Worm (Caenorhabditis elegans) whole organism, L2 larva: ENCODE data around the gene snx-17.

ENCODE experiments used
- C34F6.9 ChIP-seq: fragments of 150-350 bp; optimal IDR thresholded peaks from 2 replicates; lab custom pipeline; 2014; ENCODE audit warnings: missing biosample characterization, missing genetic modification characterization
- F13H6.1 ChIP-seq: sonication (generic microtip); optimal IDR thresholded peaks from 2 replicates; lab custom pipeline; 2016; ENCODE audit warnings: missing genetic modification characterization, missing compliant biosample characterization
- R02D3.7 ChIP-seq: fragments of 150-350 bp; optimal IDR thresholded peaks from 2 replicates; lab custom pipeline; 2014; ENCODE audit warnings: missing biosample characterization, missing genetic modification characterization
- Y55F3AM.14 ChIP-seq: fragments of 200-800 bp; sonication (Bioruptor generic); optimal IDR thresholded peaks from 2 replicates; lab custom pipeline; 2018; ENCODE audit warnings: mild to moderate bottlenecking, missing genetic modification characterization, missing compliant biosample characterization
- alr-1 ChIP-seq: fragments of 150-350 bp; optimal IDR thresholded peaks from 2 replicates; lab custom pipeline; 2014; ENCODE audit warnings: missing biosample characterization, missing genetic modification characterization
- aly-2 ChIP-seq: fragments of 150-350 bp; optimal IDR thresholded peaks from 2 replicates; lab custom pipeline; 2014; ENCODE audit warnings: missing biosample characterization, missing genetic modification characterization
- ama-1 ChIP-seq: fragments of 150-350 bp; optimal IDR thresholded peaks from 2 replicates; lab custom pipeline; 2018; ENCODE audit warnings: inconsistent platforms
- blmp-1 ChIP-seq: sonication (generic microtip); optimal IDR thresholded peaks from 2 replicates; lab custom pipeline; 2017; ENCODE audit warnings: missing genetic modification characterization, mild to moderate bottlenecking, missing compliant biosample characterization, antibody characterized with exemption, moderate library complexity; ENCODE audit not compliant: insufficient read depth
- ceh-82 ChIP-seq: fragments of 150-350 bp; optimal IDR thresholded peaks from 2 replicates; lab custom pipeline; 2014; ENCODE audit warnings: missing biosample characterization, missing genetic modification characterization
- crh-2 ChIP-seq: sonication (generic microtip); optimal IDR thresholded peaks from 2 replicates; lab custom pipeline; 2017; ENCODE audit warnings: missing biosample characterization, missing genetic modification characterization
- dmd-4 ChIP-seq: sonication (generic microtip); optimal IDR thresholded peaks from 2 replicates; lab custom pipeline; 2017; ENCODE audit warnings: missing biosample characterization, missing genetic modification characterization
- egl-27 ChIP-seq: sonication (generic microtip); optimal IDR thresholded peaks from 3 replicates; lab custom pipeline; 2017; ENCODE audit warnings: missing biosample characterization, missing genetic modification reagents, missing genetic modification characterization
- fos-1 ChIP-seq: fragments of 150-350 bp; optimal IDR thresholded peaks from 2 replicates; lab custom pipeline; 2014; ENCODE audit warnings: missing biosample characterization, missing genetic modification characterization
- gmeb-1 ChIP-seq: fragments of 150-350 bp; optimal IDR thresholded peaks from 2 replicates; lab custom pipeline; 2014; ENCODE audit warnings: missing biosample characterization, missing genetic modification characterization
- lin-11 ChIP-seq: fragments of 150-350 bp; sonication (generic microtip); optimal IDR thresholded peaks from 2 replicates; lab custom pipeline; 2014; ENCODE audit warnings: missing biosample characterization, missing genetic modification characterization, inconsistent platforms, mixed read lengths
- lin-13 ChIP-seq: fragments of 150-350 bp; optimal IDR thresholded peaks from 2 replicates; lab custom pipeline; 2014; ENCODE audit warnings: missing biosample characterization, missing genetic modification reagents, missing genetic modification characterization
- lin-39 ChIP-seq: fragments of 150-350 bp; optimal IDR thresholded peaks from 2 replicates; lab custom pipeline; 2014; ENCODE audit warnings: missing biosample characterization, missing genetic modification reagents, missing genetic modification characterization
- lsy-2 ChIP-seq, 2 experiments: fragments of 150-350 bp in 1 of 2; sonication (generic microtip) in 1 of 2; optimal IDR thresholded peaks; 2 replicates each; lab custom pipeline; 2014 to 2017; ENCODE audit warnings: missing biosample characterization in 2 of 2, missing genetic modification characterization in 2 of 2
- mab-5 ChIP-seq: fragments of 150-350 bp; optimal IDR thresholded peaks from 2 replicates; lab custom pipeline; 2014; ENCODE audit warnings: missing biosample characterization, missing genetic modification characterization
- mbf-1 ChIP-seq: sonication (generic microtip); optimal IDR thresholded peaks from 2 replicates; lab custom pipeline; 2017; ENCODE audit warnings: missing biosample characterization, missing genetic modification characterization
- mdl-1 ChIP-seq, 2 experiments: fragments of 150-350 bp in 1 of 2; sonication (generic microtip) in 1 of 2; optimal IDR thresholded peaks; 2 replicates each; lab custom pipeline; 2017; ENCODE audit warnings: missing biosample characterization in 2 of 2, missing genetic modification characterization in 2 of 2
- nhr-10 ChIP-seq: sonication (generic microtip); optimal IDR thresholded peaks from 2 replicates; lab custom pipeline; 2017; ENCODE audit warnings: missing biosample characterization, missing genetic modification characterization
- nhr-12 ChIP-seq: fragments of 150-350 bp; optimal IDR thresholded peaks from 2 replicates; lab custom pipeline; 2014; ENCODE audit warnings: missing biosample characterization, missing genetic modification characterization
- nhr-129 ChIP-seq: fragments of 150-350 bp; optimal IDR thresholded peaks from 2 replicates; lab custom pipeline; 2014; ENCODE audit warnings: missing biosample characterization, missing genetic modification characterization
- nhr-21 ChIP-seq: fragments of 150-350 bp; optimal IDR thresholded peaks from 2 replicates; lab custom pipeline; 2014; ENCODE audit warnings: missing biosample characterization, missing genetic modification characterization
- nhr-23 ChIP-seq: fragments of 150-350 bp; optimal IDR thresholded peaks from 2 replicates; lab custom pipeline; 2014; ENCODE audit warnings: missing biosample characterization, missing genetic modification reagents, missing genetic modification characterization
- nhr-237 ChIP-seq: fragments of 150-350 bp; optimal IDR thresholded peaks from 2 replicates; lab custom pipeline; 2014; ENCODE audit warnings: missing biosample characterization, missing genetic modification characterization
- nhr-25 ChIP-seq: fragments of 150-350 bp; sonication (generic microtip); optimal IDR thresholded peaks from 3 replicates; lab custom pipeline; 2014; ENCODE audit warnings: missing biosample characterization, missing genetic modification characterization
- nhr-6 ChIP-seq: fragments of 150-350 bp; optimal IDR thresholded peaks from 2 replicates; lab custom pipeline; 2014; ENCODE audit warnings: missing biosample characterization, missing genetic modification characterization
- nhr-77 ChIP-seq: fragments of 150-350 bp; optimal IDR thresholded peaks from 2 replicates; lab custom pipeline; 2014; ENCODE audit warnings: missing biosample characterization, missing genetic modification characterization
- peb-1 ChIP-seq: fragments of 150-350 bp; optimal IDR thresholded peaks from 2 replicates; lab custom pipeline; 2014; ENCODE audit warnings: missing biosample characterization, missing genetic modification characterization
- sem-4 ChIP-seq: fragments of 150-350 bp; optimal IDR thresholded peaks from 2 replicates; lab custom pipeline; 2014; ENCODE audit warnings: missing biosample characterization, missing genetic modification reagents, missing genetic modification characterization
- skn-1 ChIP-seq: sonication (generic microtip); optimal IDR thresholded peaks from 2 replicates; lab custom pipeline; 2017; ENCODE audit warnings: missing biosample characterization, missing genetic modification characterization
- sma-3 ChIP-seq: sonication (generic microtip); optimal IDR thresholded peaks from 2 replicates; lab custom pipeline; 2016; ENCODE audit warnings: missing genetic modification reagents, missing genetic modification characterization, missing compliant biosample characterization
- sma-9 ChIP-seq, 2 experiments: fragments of 150-350 bp in 1 of 2; sonication (generic microtip) in 1 of 2; optimal IDR thresholded peaks; 2 replicates each; lab custom pipeline; 2014 to 2016; ENCODE audit warnings: missing genetic modification characterization in 2 of 2, mild to moderate bottlenecking in 1 of 2, missing biosample characterization in 1 of 2, missing compliant biosample characterization in 1 of 2, missing genetic modification reagents in 1 of 2, moderate library complexity in 1 of 2
- snpc-4 ChIP-seq: fragments of 150-350 bp; optimal IDR thresholded peaks from 2 replicates; lab custom pipeline; 2014; ENCODE audit warnings: missing biosample characterization, missing genetic modification characterization
- unc-39 ChIP-seq: fragments of 150-350 bp; optimal IDR thresholded peaks from 2 replicates; lab custom pipeline; 2014; ENCODE audit warnings: missing biosample characterization, missing genetic modification characterization
- unc-55 ChIP-seq: fragments of 150-350 bp; sonication (generic microtip); optimal IDR thresholded peaks from 3 replicates; lab custom pipeline; 2014; ENCODE audit warnings: missing biosample characterization, missing genetic modification reagents, missing genetic modification characterization
- unc-62 ChIP-seq: fragments of 150-350 bp; optimal IDR thresholded peaks from 2 replicates; lab custom pipeline; 2014; ENCODE audit warnings: missing biosample characterization, missing genetic modification reagents, missing genetic modification characterization
- zag-1 ChIP-seq: fragments of 150-350 bp; optimal IDR thresholded peaks from 2 replicates; lab custom pipeline; 2014; ENCODE audit warnings: missing biosample characterization, missing genetic modification characterization
- ztf-1 ChIP-seq: fragments of 200-800 bp; sonication (Bioruptor generic); conservative IDR thresholded peaks from 2 replicates; pipeline ENCODE4 v1.3.6; 2022; ENCODE audit warnings: missing genetic modification characterization, missing compliant biosample characterization
- ztf-11 ChIP-seq: sonication (generic microtip); optimal IDR thresholded peaks from 2 replicates; lab custom pipeline; 2017; ENCODE audit warnings: missing biosample characterization, missing genetic modification characterization
- ztf-4 ChIP-seq: fragments of 150-350 bp; optimal IDR thresholded peaks from 2 replicates; lab custom pipeline; 2014; ENCODE audit warnings: missing biosample characterization, missing genetic modification characterization

The snx-17 gene

DNA sequence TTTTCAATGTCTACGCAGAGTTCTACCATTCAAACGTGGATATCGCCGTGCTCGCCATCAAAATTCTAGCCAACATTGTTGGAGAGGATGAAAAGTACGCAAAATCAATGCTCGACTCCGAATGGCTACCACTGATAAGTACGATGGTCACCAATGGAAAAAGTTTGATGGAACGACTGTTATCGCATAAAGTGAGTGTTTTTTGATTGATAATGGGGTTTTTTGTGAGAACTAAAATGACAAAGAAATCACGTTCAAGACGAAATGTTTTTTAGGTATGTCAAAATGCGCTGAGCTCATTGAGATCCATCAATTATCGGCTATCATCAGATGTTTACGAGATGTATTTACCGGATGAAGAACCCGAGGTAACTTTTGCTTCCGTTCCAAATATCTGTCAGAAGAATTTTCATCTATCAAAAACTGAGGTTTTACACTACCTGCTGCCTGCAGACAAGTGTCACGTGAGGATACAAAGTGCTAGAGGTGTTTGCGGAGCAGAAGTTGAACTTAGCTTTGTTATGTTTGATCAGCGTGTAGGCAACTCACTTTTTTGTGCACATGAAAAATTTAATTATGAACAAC lies 15.8 kb downstream of the snx-17 start:
- TF ChIP-seq lsy-2 (tag; optimal IDR thresholded peaks at IDR 0.05; lab: Kevin White, UChicago) (peak in 1 of 2 experiments; percentile 43), lin-39 (no peak), sem-4 (tag; lab: Kevin White, UChicago) (no peak), fos-1 (peak; percentile 25), skn-1 (tag; lab: Kevin White, UChicago) (no peak), sma-9 (GFP tag; optimal IDR thresholded peaks at IDR 0.05; lab: Kevin White, UChicago) (peak; percentile 7), sma-9 (tag; optimal IDR thresholded peaks at IDR 0.05; lab: Kevin White, UChicago) (no peak), unc-39 (tag; lab: Kevin White, UChicago) (no peak), nhr-129 (tag; lab: Kevin White, UChicago) (peak; percentile 69), crh-2 (tag; lab: Kevin White, UChicago) (peak; percentile 12), snpc-4 (tag; lab: Kevin White, UChicago) (no peak), egl-27 (tag; lab: Kevin White, UChicago) (no peak), aly-2 (tag; lab: Kevin White, UChicago) (no peak), nhr-10 (tag; lab: Kevin White, UChicago) (no peak), dmd-4 (tag; lab: Kevin White, UChicago) (no peak), ztf-1 (no peak), sma-3 (GFP tag; lab: Kevin White, UChicago) (no peak), lin-11 (tag; lab: Kevin White, UChicago) (no peak), ztf-11 (tag; lab: Kevin White, UChicago) (no peak), zag-1 (tag; lab: Kevin White, UChicago) (no peak), alr-1 (tag; lab: Kevin White, UChicago) (no peak), Y55F3AM.14 (GFP tag; lab: Kevin White, UChicago) (no peak), F13H6.1 (tag; lab: Kevin White, UChicago) (no peak), nhr-237 (no peak), nhr-6 (tag; lab: Kevin White, UChicago) (no peak), nhr-23 (tag; lab: Kevin White, UChicago) (no peak), peb-1 (tag; lab: Kevin White, UChicago) (no peak), mbf-1 (tag; lab: Kevin White, UChicago) (no peak), unc-62 (no peak), gmeb-1 (tag; lab: Kevin White, UChicago) (no peak), R02D3.7 (no peak), nhr-12 (tag; lab: Kevin White, UChicago) (no peak), lin-13 (GFP tag; lab: Kevin White, UChicago) (no peak), ztf-4 (tag; lab: Kevin White, UChicago) (no peak), nhr-25 (tag; lab: Kevin White, UChicago) (no peak), mab-5 (no peak), mdl-1 (tag; optimal IDR thresholded peaks at IDR 0.05; lab: Kevin White, UChicago) (no peak), blmp-1 (tag; lab: Kevin White, UChicago) (no peak)

DNA sequence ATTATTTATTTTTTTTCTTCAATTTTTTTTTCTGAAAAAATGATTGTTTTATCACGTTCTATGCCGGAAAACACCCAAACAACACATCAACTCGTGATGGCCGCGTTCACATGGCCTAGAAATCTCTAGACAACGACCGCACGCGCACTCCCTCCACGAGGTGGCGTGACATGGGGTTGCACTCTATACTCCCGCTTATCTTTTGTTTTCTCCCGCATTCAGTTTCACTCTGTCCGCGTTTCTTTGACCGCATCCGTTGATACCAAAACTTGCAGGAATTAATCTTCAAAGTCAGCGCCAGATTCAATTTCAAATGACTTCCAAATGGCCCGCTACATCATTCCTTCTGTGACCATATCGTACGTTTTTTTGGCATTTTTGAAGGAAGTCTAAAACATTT lies 17.1 kb downstream of the snx-17 start, which contains the start of gene F17H10.1:
TSS of gene F17H10.1 (plus strand) at position 276 of the 400 bp plus-strand sequence.
- TF ChIP-seq blmp-1 (tag; lab: Kevin White, UChicago) (peak; percentile 76), ama-1 (lab: Kevin White, UChicago) (no peak), aly-2 (tag; lab: Kevin White, UChicago) (no peak), R02D3.7 (no peak), crh-2 (tag; lab: Kevin White, UChicago) (peak; percentile 88), sma-3 (GFP tag; lab: Kevin White, UChicago) (peak; percentile 81), nhr-129 (tag; lab: Kevin White, UChicago) (peak; percentile 75), egl-27 (tag; lab: Kevin White, UChicago) (peak; percentile 6), fos-1 (peak; percentile 84), mdl-1 (tag; optimal IDR thresholded peaks at IDR 0.05; lab: Kevin White, UChicago) (peak; percentile 92), snpc-4 (tag; lab: Kevin White, UChicago) (peak; percentile 12), gmeb-1 (tag; lab: Kevin White, UChicago) (peak; percentile 71), nhr-77 (tag; lab: Kevin White, UChicago) (no peak), sma-9 (GFP tag; optimal IDR thresholded peaks at IDR 0.05; lab: Kevin White, UChicago) (peak; percentile 94), sma-9 (tag; optimal IDR thresholded peaks at IDR 0.05; lab: Kevin White, UChicago) (no peak), C34F6.9 (tag; lab: Kevin White, UChicago) (peak; percentile 67), lin-13 (GFP tag; lab: Kevin White, UChicago) (peak; percentile 60), lin-11 (tag; lab: Kevin White, UChicago) (peak; percentile 48), unc-55 (GFP tag; lab: Kevin White, UChicago) (peak; percentile 36), ceh-82 (tag; lab: Kevin White, UChicago) (no peak), F13H6.1 (tag; lab: Kevin White, UChicago) (peak; percentile 80), lin-39 (no peak), nhr-21 (peak; percentile 88), skn-1 (tag; lab: Kevin White, UChicago) (peak; percentile 51)
